Worm (Caenorhabditis elegans): ENCODE data around the gene srh-213.

DNA sequence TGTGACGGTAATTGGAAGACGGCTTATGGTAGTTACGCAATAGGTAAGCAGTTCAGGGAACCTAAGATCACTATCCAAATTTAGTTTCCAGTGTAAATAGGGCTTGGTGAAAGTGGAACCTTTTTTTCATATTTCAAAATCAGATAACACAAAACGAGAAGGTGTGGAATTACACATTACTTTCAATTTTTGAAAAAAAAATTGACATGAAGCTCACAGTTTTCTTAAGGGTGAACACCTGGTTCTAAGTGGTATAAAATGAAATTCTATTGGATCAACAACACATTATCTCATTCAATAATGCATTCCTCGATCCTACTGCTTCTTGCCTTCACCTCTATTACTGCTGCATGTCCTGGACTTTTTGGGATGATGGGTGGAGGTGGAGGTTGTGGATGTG lies 38.9 kb downstream of the srh-213 start, which contains the start of gene grl-30:
- TF ChIP-seq blmp-1 (tag; optimal IDR thresholded peaks at IDR 0.05), result no peak
- TF ChIP-seq lsy-2 (tag; optimal IDR thresholded peaks at IDR 0.05), result no peak
- no peak for TF ChIP-seq snpc-4 (tag; optimal IDR thresholded peaks at IDR 0.05)
- no peak for TF ChIP-seq mep-1 (tag; optimal IDR thresholded peaks at IDR 0.05)

All from whole organism, mixed stage, embryonic.